Fruit fly (Drosophila melanogaster) whole organism, prepupa: ENCODE data around the gene yl.

Experiments used
- CG10669 ChIP-seq: fragments of 200-800 bp; sonication (Bioruptor generic); optimal IDR thresholded peaks from 3 replicates; lab custom pipeline; 2018; ENCODE audit warnings: missing biosample characterization, mild to moderate bottlenecking, missing genetic modification characterization, moderate library complexity
- CG11762 ChIP-seq: fragments of 200-800 bp; sonication (Bioruptor generic); optimal IDR thresholded peaks from 3 replicates; lab custom pipeline; 2016; ENCODE audit warnings: missing biosample characterization, missing genetic modification characterization; ENCODE audit not compliant: insufficient read depth
- CG6163 ChIP-seq: fragments of 200-800 bp; sonication (Bioruptor generic); IDR thresholded peaks from 3 replicates; pipeline ENCODE4 v1.3.6; 2022; ENCODE audit warnings: missing biosample characterization, missing genetic modification characterization
- CG7368 ChIP-seq: fragments of 200-800 bp; sonication (Bioruptor generic); optimal IDR thresholded peaks from 3 replicates; lab custom pipeline; 2016; ENCODE audit warnings: missing biosample characterization, missing genetic modification characterization
- Eip93F ChIP-seq: fragments of 200-800 bp; sonication (Bioruptor generic); optimal IDR thresholded peaks from 2 replicates; lab custom pipeline; 2016; ENCODE audit warnings: missing biosample characterization, mild to moderate bottlenecking, missing genetic modification characterization
- Hr38 ChIP-seq: sonication (Bioruptor generic); optimal IDR thresholded peaks from 2 replicates; lab custom pipeline; 2016; ENCODE audit warnings: missing biosample characterization, missing genetic modification characterization
- Met ChIP-seq: fragments of 200-800 bp; sonication (Bioruptor generic); optimal IDR thresholded peaks from 3 replicates; lab custom pipeline; 2016; ENCODE audit warnings: missing biosample characterization, missing genetic modification characterization
- Sox102F ChIP-seq: fragments of 200-800 bp; sonication (Bioruptor generic); optimal IDR thresholded peaks from 2 replicates; lab custom pipeline; 2016; ENCODE audit warnings: missing biosample characterization, mild to moderate bottlenecking, missing genetic modification characterization
- acj6 ChIP-seq: fragments of 200-800 bp; sonication (Bioruptor generic); optimal IDR thresholded peaks from 3 replicates; lab custom pipeline; 2016; ENCODE audit warnings: missing biosample characterization, missing genetic modification characterization
- pdm3 ChIP-seq: fragments of 200-800 bp; sonication (Bioruptor generic); optimal IDR thresholded peaks from 3 replicates; lab custom pipeline; 2016; ENCODE audit warnings: missing biosample characterization, missing genetic modification characterization

DNA sequence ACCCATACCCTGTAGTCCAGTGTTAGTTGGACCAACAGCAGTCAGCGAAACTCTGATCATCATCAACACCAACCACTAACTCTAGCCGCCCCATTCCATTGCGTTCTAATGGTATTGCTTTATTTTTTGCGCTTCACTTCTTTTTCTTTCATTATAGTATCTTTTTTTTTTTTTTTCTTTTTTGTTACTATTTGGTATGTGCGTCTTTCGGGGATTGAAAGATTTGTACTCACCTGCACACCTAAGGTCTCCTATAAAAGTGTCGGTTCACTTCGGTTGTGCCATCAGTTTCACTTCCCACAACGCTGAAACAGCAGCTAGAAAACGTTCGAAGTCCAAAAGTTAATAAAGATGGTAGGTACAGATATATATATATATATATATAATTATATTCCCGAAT lies 3.8 kb upstream of the yl start, which contains the start of gene CG11585:
- TF ChIP-seq Sox102F (no peak), pdm3 (GFP tag; lab: Kevin White, UChicago) (no peak), CG11762 (no peak), Eip93F (GFP tag; lab: Kevin White, UChicago) (no peak), acj6 (no peak), Met (GFP tag; lab: Kevin White, UChicago) (no peak), CG7368 (GFP tag; lab: Kevin White, UChicago) (no peak), CG6163 (GFP tag; lab: Robert Waterston, UW) (no peak), CG10669 (GFP tag; lab: Kevin White, UChicago) (no peak), Hr38 (GFP tag; lab: Kevin White, UChicago) (no peak)
